Fruit fly (Drosophila melanogaster): ENCODE results near the gene CG11089.

dm6 chr3R:24867956-24868355 lies 8.9 kb upstream of the CG11089 start:
- TF ChIP-seq CG5204 (GFP tag; optimal IDR thresholded peaks at IDR 0.05) = no peak
- no peak for TF ChIP-seq ovo (GFP tag; optimal IDR thresholded peaks at IDR 0.05)
- TF ChIP-seq Mnt (GFP tag; optimal IDR thresholded peaks at IDR 0.05) = no peak
- no peak for TF ChIP-seq CG11617 (GFP tag; optimal IDR thresholded peaks at IDR 0.05)
- no peak for TF ChIP-seq bab1 (GFP tag; optimal IDR thresholded peaks at IDR 0.05)
